Fruit fly (Drosophila melanogaster) whole organism, wandering third instar larva: ENCODE measurements around the gene CG4362.

ENCODE experiments used
- Abd-B ChIP-seq: fragments of >200 bp; optimal IDR thresholded peaks from 2 replicates; lab custom pipeline; 2017; ENCODE audit warnings: missing biosample characterization, missing genetic modification characterization
- CG32264 ChIP-seq: fragments of 200-800 bp; sonication (Bioruptor generic); optimal IDR thresholded peaks from 2 replicates; lab custom pipeline; 2016; ENCODE audit warnings: missing biosample characterization, missing genetic modification characterization
- CG9705 ChIP-seq: fragments of 200-800 bp; sonication (Bioruptor generic); optimal IDR thresholded peaks from 2 replicates; lab custom pipeline; 2018; ENCODE audit warnings: missing biosample characterization, mild to moderate bottlenecking, missing genetic modification characterization
- CrebA ChIP-seq: fragments of 200-800 bp; sonication (Bioruptor generic); optimal IDR thresholded peaks from 2 replicates; lab custom pipeline; 2016; ENCODE audit warnings: missing biosample characterization, mild to moderate bottlenecking, missing genetic modification characterization, borderline replicate concordance
- Dfd ChIP-seq: fragments of >200 bp; optimal IDR thresholded peaks from 2 replicates; lab custom pipeline; 2017; ENCODE audit warnings: missing biosample characterization, missing genetic modification characterization
- Dif ChIP-seq: fragments of 200-275, 200-300 bp; sonication (Bioruptor generic); optimal IDR thresholded peaks from 2 replicates; lab custom pipeline; 2018; ENCODE audit warnings: missing biosample characterization, missing genetic modification characterization; ENCODE audit not compliant: partially characterized antibody
- GATAd ChIP-seq: sonication (Bioruptor generic); optimal IDR thresholded peaks from 2 replicates; lab custom pipeline; 2016; ENCODE audit warnings: missing biosample characterization, missing genetic modification characterization
- HLH106 ChIP-seq: fragments of 200-800 bp; optimal IDR thresholded peaks from 3 replicates; lab custom pipeline; 2019; ENCODE audit warnings: missing biosample characterization, mild to moderate bottlenecking, missing genetic modification characterization, moderate library complexity
- Hnf4 ChIP-seq: fragments of 200-800 bp; sonication (Bioruptor generic); optimal IDR thresholded peaks from 2 replicates; lab custom pipeline; 2016; ENCODE audit warnings: missing biosample characterization, mild to moderate bottlenecking, missing genetic modification characterization
- Hr78 ChIP-seq: fragments of >200 bp; optimal IDR thresholded peaks from 2 replicates; lab custom pipeline; 2017; ENCODE audit warnings: missing biosample characterization, missing genetic modification characterization
- Hr83 ChIP-seq: fragments of 200-300 bp; sonication (Bioruptor generic); optimal IDR thresholded peaks from 2 replicates; lab custom pipeline; 2016; ENCODE audit warnings: missing biosample characterization, mild to moderate bottlenecking, missing genetic modification characterization, moderate library complexity; ENCODE audit not compliant: poor library complexity, severe bottlenecking
- Mio ChIP-seq: sonication (Bioruptor generic); optimal IDR thresholded peaks from 2 replicates; lab custom pipeline; 2016; ENCODE audit warnings: missing biosample characterization, missing genetic modification characterization
- Myc ChIP-seq: fragments of >200 bp; optimal IDR thresholded peaks from 2 replicates; lab custom pipeline; 2017
- N ChIP-seq: fragments of >200 bp; optimal IDR thresholded peaks from 2 replicates; lab custom pipeline; 2018; ENCODE audit warnings: missing biosample characterization, missing external identifiers, missing genetic modification characterization
- OdsH ChIP-seq: fragments of 200-800 bp; sonication (Bioruptor generic); optimal IDR thresholded peaks from 2 replicates; lab custom pipeline; 2016; ENCODE audit warnings: missing biosample characterization, mild to moderate bottlenecking, missing genetic modification characterization
- Rel ChIP-seq, 2 experiments: fragments of 200-800 bp; sonication (Bioruptor generic) in 1 of 2; optimal IDR thresholded peaks; 2 replicates in 1 of 2; 3 replicates in 1 of 2; lab custom pipeline; 2016 to 2019; ENCODE audit warnings: mild to moderate bottlenecking in 2 of 2, missing biosample characterization in 2 of 2, missing genetic modification characterization in 2 of 2, moderate library complexity in 1 of 2
- Sp1 ChIP-seq: fragments of 200-800 bp; sonication (Bioruptor generic); optimal IDR thresholded peaks from 3 replicates; lab custom pipeline; 2019; ENCODE audit warnings: missing biosample characterization, mild to moderate bottlenecking, missing genetic modification characterization, moderate library complexity
- Vsx2 ChIP-seq: fragments of 200-300, 225-300 bp; sonication (Bioruptor generic); optimal IDR thresholded peaks from 2 replicates; lab custom pipeline; 2018; ENCODE audit warnings: missing biosample characterization, missing genetic modification characterization; ENCODE audit not compliant: partially characterized antibody
- br ChIP-seq: fragments of 200-800 bp; sonication (Bioruptor generic); optimal IDR thresholded peaks from 2 replicates; lab custom pipeline; 2016; ENCODE audit warnings: missing biosample characterization, missing genetic modification characterization
- brk ChIP-seq: fragments of 200-800 bp; sonication (Bioruptor generic); optimal IDR thresholded peaks from 2 replicates; lab custom pipeline; 2016; ENCODE audit warnings: missing biosample characterization, mild to moderate bottlenecking, missing genetic modification characterization
- dl ChIP-seq, 2 experiments: fragments of 175-275, 200-275 bp in 1 of 2; fragments of 200-275 bp in 1 of 2; sonication (Bioruptor generic); optimal IDR thresholded peaks; lab custom pipeline; 2018; ENCODE audit warnings: mild to moderate bottlenecking in 2 of 2, missing biosample characterization in 2 of 2, missing genetic modification characterization in 2 of 2, moderate library complexity in 2 of 2; ENCODE audit not compliant: partially characterized antibody in 2 of 2, insufficient read depth in 1 of 2
- dmrt93B ChIP-seq: fragments of 200-800 bp; sonication (Bioruptor generic); optimal IDR thresholded peaks from 2 replicates; lab custom pipeline; 2018; ENCODE audit warnings: missing biosample characterization, mild to moderate bottlenecking, missing genetic modification characterization
- dsf ChIP-seq: sonication (Bioruptor generic); optimal IDR thresholded peaks from 2 replicates; lab custom pipeline; 2016; ENCODE audit warnings: missing biosample characterization, missing genetic modification characterization, borderline replicate concordance
- ey ChIP-seq: fragments of 200-800 bp; sonication (Bioruptor generic); optimal IDR thresholded peaks from 2 replicates; lab custom pipeline; 2016; ENCODE audit warnings: missing biosample characterization, missing genetic modification characterization
- foxo ChIP-seq, 2 experiments: fragments of 200-800 bp; sonication (Bioruptor generic); optimal IDR thresholded peaks; 2 replicates in 1 of 2; 3 replicates in 1 of 2; lab custom pipeline; 2016 to 2017; ENCODE audit warnings: missing biosample characterization in 2 of 2, missing genetic modification characterization in 2 of 2
- fru ChIP-seq: fragments of 200-800 bp; sonication (Bioruptor generic); optimal IDR thresholded peaks from 3 replicates; lab custom pipeline; 2016; ENCODE audit warnings: missing biosample characterization, mild to moderate bottlenecking, missing genetic modification characterization
- h ChIP-seq: fragments of 200-800 bp; sonication (Bioruptor generic); optimal IDR thresholded peaks from 3 replicates; lab custom pipeline; 2016; ENCODE audit warnings: missing biosample characterization, mild to moderate bottlenecking, missing genetic modification characterization
- jim ChIP-seq: fragments of 175-275, 200-325 bp; sonication (Bioruptor generic); optimal IDR thresholded peaks from 2 replicates; lab custom pipeline; 2016; ENCODE audit warnings: missing biosample characterization, mild to moderate bottlenecking, missing genetic modification characterization
- lola ChIP-seq: fragments of >200 bp; optimal IDR thresholded peaks from 2 replicates; lab custom pipeline; 2017; ENCODE audit warnings: missing biosample characterization, missing genetic modification characterization
- pan ChIP-seq: fragments of >200 bp; optimal IDR thresholded peaks from 2 replicates; lab custom pipeline; 2017
- psq ChIP-seq: fragments of 200-800 bp; sonication (Bioruptor generic); optimal IDR thresholded peaks from 3 replicates; lab custom pipeline; 2017; ENCODE audit warnings: missing biosample characterization, mild to moderate bottlenecking, missing genetic modification characterization, moderate library complexity
- rgr ChIP-seq: fragments of 200-800 bp; sonication (Bioruptor generic); optimal IDR thresholded peaks from 3 replicates; lab custom pipeline; 2016; ENCODE audit warnings: missing biosample characterization, mild to moderate bottlenecking, missing genetic modification characterization
- sage ChIP-seq: fragments of 200-800 bp; sonication (Bioruptor generic); optimal IDR thresholded peaks from 2 replicates; lab custom pipeline; 2016; ENCODE audit warnings: missing biosample characterization, mild to moderate bottlenecking, missing genetic modification characterization
- sv ChIP-seq: fragments of 200-800 bp; sonication (Bioruptor generic); optimal IDR thresholded peaks from 3 replicates; lab custom pipeline; 2016; ENCODE audit warnings: missing biosample characterization, missing genetic modification characterization
- tai ChIP-seq: sonication (Bioruptor generic); optimal IDR thresholded peaks from 2 replicates; lab custom pipeline; 2016; ENCODE audit warnings: missing biosample characterization, missing genetic modification characterization
- usp ChIP-seq: fragments of >200 bp; optimal IDR thresholded peaks from 2 replicates; lab custom pipeline; 2017; ENCODE audit warnings: missing biosample characterization, missing genetic modification characterization
- woc ChIP-seq: sonication (Bioruptor generic); optimal IDR thresholded peaks from 2 replicates; lab custom pipeline; 2016; ENCODE audit warnings: missing biosample characterization, mild to moderate bottlenecking, missing genetic modification characterization

CG4362 gene

DNA sequence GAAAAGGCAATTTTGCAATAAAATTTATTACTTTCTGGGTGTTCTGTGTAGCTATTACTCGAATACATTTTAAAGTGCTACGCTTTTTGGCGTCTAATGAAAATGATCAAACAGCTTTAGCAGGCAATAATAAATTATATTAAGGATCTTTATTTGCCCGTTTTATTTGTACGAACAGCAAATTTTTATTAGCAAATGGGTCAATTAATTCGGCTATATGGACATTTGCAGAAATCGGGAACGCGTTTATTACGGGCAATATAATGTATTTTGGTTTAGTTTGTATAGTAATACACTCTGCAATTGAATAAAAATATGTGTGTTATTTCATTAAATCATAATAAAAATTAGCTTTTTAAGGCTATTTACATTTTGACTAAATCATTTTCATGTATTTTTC is 47.0 kb downstream of the CG4362 start:
- TF ChIP-seq tai (GFP tag; lab: Kevin White, UChicago) (no peak), sv (GFP tag; lab: Kevin White, UChicago) (no peak), CrebA (GFP tag; lab: Kevin White, UChicago) (peak; percentile 31), dmrt93B (GFP tag; lab: Kevin White, UChicago) (no peak), Hr83 (no peak)

DNA sequence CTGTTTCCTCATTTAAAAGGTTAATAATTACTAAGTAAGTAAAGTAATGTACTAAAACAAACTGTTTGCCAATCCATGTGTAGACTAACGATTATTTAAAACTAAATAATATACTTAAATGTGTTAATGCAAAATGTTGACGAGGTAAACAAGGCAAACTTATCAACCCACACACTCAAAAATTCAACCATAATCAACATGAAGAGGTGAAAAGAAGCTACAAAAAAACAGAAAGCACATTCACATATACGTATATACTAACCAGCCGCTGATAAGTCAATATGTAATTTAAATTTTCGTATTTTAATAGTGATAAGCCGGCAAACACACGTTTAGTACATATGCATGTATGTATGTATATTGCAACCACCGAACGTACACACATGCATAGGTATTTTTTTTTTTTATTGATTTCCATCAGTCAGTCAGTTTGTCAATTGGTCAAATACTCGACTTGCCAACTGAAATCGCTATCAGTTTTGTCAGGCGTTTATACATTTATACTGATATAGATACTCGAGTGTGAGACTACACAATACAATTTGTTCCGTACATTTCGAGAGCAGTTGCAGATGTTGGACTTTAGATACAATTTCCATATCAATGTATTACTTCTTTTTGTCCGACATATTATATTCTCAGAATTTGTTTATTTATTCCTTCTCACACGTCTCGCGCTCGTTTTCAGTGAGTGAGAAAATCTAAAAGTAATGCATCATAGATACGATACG is 47.7 kb downstream of the CG4362 start:
- TF ChIP-seq br: peak; percentile 7
- no peak for TF ChIP-seq tai (GFP tag; lab: Kevin White, UChicago)
- TF ChIP-seq Rel (GFP tag; optimal IDR thresholded peaks at IDR 0.05; lab: Kevin White, UChicago): no peak
- peak; percentile 15 for TF ChIP-seq Rel (tag; optimal IDR thresholded peaks at IDR 0.05; lab: Kevin White, UChicago)
- peak; percentile 6 for TF ChIP-seq fru (GFP tag; lab: Kevin White, UChicago)
- peak; percentile 5 for TF ChIP-seq Hnf4 (GFP tag; lab: Kevin White, UChicago)
- TF ChIP-seq Myc: no peak
- no peak for TF ChIP-seq Dfd (GFP tag; lab: Kevin White, UChicago)
- TF ChIP-seq psq (GFP tag; lab: Kevin White, UChicago): no peak
- no peak for TF ChIP-seq N
- no peak for TF ChIP-seq Sp1 (GFP tag; lab: Kevin White, UChicago)
- no peak for TF ChIP-seq woc
- peak; percentile 7 for TF ChIP-seq Hr83
- TF ChIP-seq CG32264 (GFP tag; lab: Kevin White, UChicago): peak; percentile 30
- no peak for TF ChIP-seq sv (GFP tag; lab: Kevin White, UChicago)
- TF ChIP-seq CG9705 (GFP tag; lab: Kevin White, UChicago): peak; percentile 25
- TF ChIP-seq Vsx2 (GFP tag; lab: Kevin White, UChicago): no peak
- no peak for TF ChIP-seq Abd-B (GFP tag; lab: Kevin White, UChicago)
- peak; percentile 49 for TF ChIP-seq brk (GFP tag; lab: Kevin White, UChicago)
- TF ChIP-seq OdsH: peak; percentile 9
- TF ChIP-seq rgr (GFP tag; lab: Kevin White, UChicago): peak; percentile 34
- peak; percentile 58 for TF ChIP-seq CrebA (GFP tag; lab: Kevin White, UChicago)

DNA sequence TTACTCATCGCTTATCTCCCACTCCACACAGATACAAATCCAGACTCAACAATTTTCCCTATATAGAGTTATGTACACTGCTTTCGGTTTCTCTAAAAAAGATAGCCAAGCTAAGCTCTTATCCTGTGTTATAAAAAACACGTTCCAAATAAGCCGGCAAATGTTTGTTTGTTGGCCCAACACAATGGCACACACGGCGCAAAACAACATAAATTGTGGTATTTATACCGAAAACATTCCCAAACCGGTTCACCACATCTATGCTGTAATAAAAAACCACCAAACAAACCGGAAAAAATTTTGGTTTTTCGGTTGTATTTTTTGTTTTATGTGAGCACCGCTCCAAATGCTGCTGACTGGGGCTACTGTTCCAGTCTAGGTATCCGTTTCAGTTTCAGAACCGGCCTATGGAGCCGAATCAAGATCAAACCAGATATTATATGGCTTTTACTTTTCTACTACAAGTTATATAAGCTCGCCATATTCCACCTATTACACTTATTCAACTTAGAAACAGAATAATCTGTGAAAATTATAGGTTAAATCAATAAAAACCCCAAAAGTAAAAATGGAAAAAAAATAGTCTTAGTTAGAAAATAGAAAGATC is 48.4 kb downstream of the CG4362 start:
- TF ChIP-seq psq (GFP tag; lab: Kevin White, UChicago): no peak
- peak; percentile 4 for TF ChIP-seq Dif (GFP tag; lab: Kevin White, UChicago)
- TF ChIP-seq dsf (GFP tag; lab: Kevin White, UChicago): no peak
- TF ChIP-seq Vsx2 (GFP tag; lab: Kevin White, UChicago): peak; percentile 29
- TF ChIP-seq OdsH: no peak
- no peak for TF ChIP-seq br

DNA sequence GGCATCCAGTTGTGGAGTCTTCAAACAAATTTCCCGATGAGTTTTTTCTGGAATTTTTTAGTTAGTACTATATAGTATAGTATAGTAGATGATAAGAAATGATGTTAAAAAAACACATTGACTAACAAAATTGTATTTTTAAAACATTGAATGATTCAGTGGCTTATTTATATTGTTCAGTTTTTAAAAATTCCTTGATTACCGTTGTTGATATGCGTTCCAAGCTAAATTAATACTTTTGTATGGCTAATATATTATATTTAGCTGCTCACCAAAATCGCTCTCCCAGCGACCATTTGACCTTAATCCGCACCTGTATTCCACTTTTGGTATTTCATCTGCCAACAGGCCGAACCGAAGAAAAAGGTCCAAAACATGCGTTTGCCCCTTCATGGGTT is 49.4 kb downstream of the CG4362 start:
- TF ChIP-seq dsf (GFP tag; lab: Kevin White, UChicago) (no peak), dmrt93B (GFP tag; lab: Kevin White, UChicago) (peak; percentile 51), lola (GFP tag; lab: Kevin White, UChicago) (no peak), CrebA (GFP tag; lab: Kevin White, UChicago) (no peak), sage (no peak), rgr (GFP tag; lab: Kevin White, UChicago) (peak; percentile 45), HLH106 (tag; lab: Kevin White, UChicago) (peak; percentile 59), GATAd (GFP tag; lab: Kevin White, UChicago) (no peak), Myc (no peak), dl (GFP tag; optimal IDR thresholded peaks at IDR 0.05; lab: Kevin White, UChicago; ENCODE audit: insufficient read depth in 1 of 2, partially characterized antibody in 2 of 2) (no peak), br (peak; percentile 2), Rel (GFP tag; optimal IDR thresholded peaks at IDR 0.05; lab: Kevin White, UChicago) (no peak), Rel (tag; optimal IDR thresholded peaks at IDR 0.05; lab: Kevin White, UChicago) (no peak), CG32264 (GFP tag; lab: Kevin White, UChicago) (no peak), Sp1 (GFP tag; lab: Kevin White, UChicago) (peak; percentile 40), CG9705 (GFP tag; lab: Kevin White, UChicago) (peak; percentile 5), jim (no peak), foxo (GFP tag; optimal IDR thresholded peaks at IDR 0.05; lab: Kevin White, UChicago) (peak in 1 of 2 experiments; percentile 72), Mio (GFP tag; lab: Kevin White, UChicago) (no peak), Vsx2 (GFP tag; lab: Kevin White, UChicago) (no peak), Abd-B (GFP tag; lab: Kevin White, UChicago) (no peak), h (peak; percentile 70), pan (no peak), N (no peak), woc (peak; percentile 35), Hnf4 (GFP tag; lab: Kevin White, UChicago) (no peak), usp (no peak), OdsH (peak; percentile 58), fru (GFP tag; lab: Kevin White, UChicago) (peak; percentile 63), Hr78 (no peak), ey (GFP tag; lab: Kevin White, UChicago) (peak; percentile 43), psq (GFP tag; lab: Kevin White, UChicago) (no peak), Hr83 (no peak), brk (GFP tag; lab: Kevin White, UChicago) (no peak), tai (GFP tag; lab: Kevin White, UChicago) (no peak)
